Fruit fly (Drosophila melanogaster) whole organism, adult: ENCODE data around the gene CG17140.
A peak's percentile ranks its signal among the peaks of the same experiment; 100 is the strongest.

Source experiments
- CG11617 ChIP-seq: fragments of 200-800 bp; sonication (Bioruptor generic); optimal IDR thresholded peaks from 2 replicates; lab custom pipeline; 2017; ENCODE audit warnings: mild to moderate bottlenecking, missing biosample characterization, missing genetic modification reagents, missing genetic modification characterization
- CG12768 ChIP-seq: fragments of 200-800 bp; sonication (Bioruptor generic); optimal IDR thresholded peaks from 2 replicates; lab custom pipeline; 2017; ENCODE audit warnings: missing biosample characterization, missing genetic modification characterization, mild to moderate bottlenecking, moderate library complexity, missing genetic modification reagents
- CG14711 ChIP-seq: fragments of 200-800 bp; sonication (Bioruptor generic); optimal IDR thresholded peaks from 2 replicates; lab custom pipeline; 2018; ENCODE audit warnings: missing biosample characterization, mild to moderate bottlenecking, missing genetic modification characterization, moderate library complexity
- CG1620 ChIP-seq: fragments of 200-800 bp; sonication (Bioruptor generic); optimal IDR thresholded peaks from 2 replicates; lab custom pipeline; 2016; ENCODE audit warnings: missing biosample characterization, missing genetic modification characterization
- CG5204 ChIP-seq: fragments of 200-800 bp; sonication (Bioruptor generic); optimal IDR thresholded peaks from 2 replicates; lab custom pipeline; 2016; ENCODE audit warnings: missing biosample characterization, missing genetic modification characterization
- CG7045 ChIP-seq: fragments of 200-800 bp; sonication (Bioruptor generic); optimal IDR thresholded peaks from 2 replicates; lab custom pipeline; 2017; ENCODE audit warnings: missing biosample characterization, mild to moderate bottlenecking, missing genetic modification characterization
- CG7101 ChIP-seq: fragments of 200-800 bp; sonication (Bioruptor generic); optimal IDR thresholded peaks from 2 replicates; lab custom pipeline; 2018; ENCODE audit warnings: missing biosample characterization, mild to moderate bottlenecking, missing genetic modification characterization, moderate library complexity
- Clk ChIP-seq: fragments of 200-800 bp; sonication (Bioruptor generic); optimal IDR thresholded peaks from 2 replicates; lab custom pipeline; 2017; ENCODE audit warnings: missing biosample characterization, missing genetic modification characterization
- kay ChIP-seq: fragments of 200-800 bp; sonication (Bioruptor generic); peaks from one replicate; lab custom pipeline; 2016; ENCODE audit warnings: missing biosample characterization, missing genetic modification characterization, borderline replicate concordance
- ovo ChIP-seq: fragments of 200-800 bp; sonication (Bioruptor generic); optimal IDR thresholded peaks from 2 replicates; lab custom pipeline; 2016; ENCODE audit warnings: missing biosample characterization, missing genetic modification characterization
- toe ChIP-seq: fragments of 200-800 bp; sonication (Bioruptor generic); optimal IDR thresholded peaks from 2 replicates; lab custom pipeline; 2016; ENCODE audit warnings: missing biosample characterization, missing genetic modification characterization

dm6 chr2L:10850320-10850990 lies 5.0 kb upstream of the CG17140 start, which contains the start of gene porin:
- no peak for TF ChIP-seq CG7101 (tag; lab: Kevin White, UChicago)
- TF ChIP-seq CG14711 (tag; lab: Kevin White, UChicago) = peak; percentile 35
- peak; percentile 7 for TF ChIP-seq toe
- no peak for TF ChIP-seq kay (GFP tag; lab: Kevin White, UChicago)
- no peak for TF ChIP-seq Clk (GFP tag; lab: Kevin White, UChicago)
- TF ChIP-seq CG11617 (GFP tag; lab: Kevin White, UChicago) = no peak
- peak; percentile 72 for TF ChIP-seq ovo (GFP tag; lab: Kevin White, UChicago)
- no peak for TF ChIP-seq CG5204 (GFP tag; lab: Kevin White, UChicago)
- TF ChIP-seq CG7045 (GFP tag; lab: Kevin White, UChicago) = no peak
- TF ChIP-seq CG1620 (GFP tag; lab: Kevin White, UChicago) = no peak
- TF ChIP-seq CG12768 (GFP tag; lab: Kevin White, UChicago) = no peak
